Fruit fly (Drosophila melanogaster) whole organism, prepupa: Measurements from ENCODE around the gene CG4452.

ENCODE experiments used
- CG10631 ChIP-seq: fragments of 200-800 bp; sonication (Bioruptor generic); optimal IDR thresholded peaks from 2 replicates; lab custom pipeline; 2016; ENCODE audit warnings: missing biosample characterization, missing genetic modification characterization
- CG3032 ChIP-seq: fragments of 200-800 bp; optimal IDR thresholded peaks from 2 replicates; lab custom pipeline; 2019; ENCODE audit warnings: missing biosample characterization, mild to moderate bottlenecking, missing genetic modification characterization, moderate library complexity
- CG31627 ChIP-seq: fragments of 200-800 bp; sonication (Bioruptor generic); optimal IDR thresholded peaks from 3 replicates; lab custom pipeline; 2016; ENCODE audit warnings: missing biosample characterization, missing genetic modification characterization
- CG32006 ChIP-seq: fragments of 200-800 bp; sonication (Bioruptor generic); optimal IDR thresholded peaks from 3 replicates; lab custom pipeline; 2017; ENCODE audit warnings: missing biosample characterization, mild to moderate bottlenecking, missing genetic modification characterization
- CG3919 ChIP-seq: fragments of 200-800 bp; sonication (Bioruptor generic); optimal IDR thresholded peaks from 3 replicates; lab custom pipeline; 2016; ENCODE audit warnings: missing biosample characterization, missing genetic modification characterization
- CG6808 ChIP-seq: fragments of 200-800 bp; sonication (Bioruptor generic); optimal IDR thresholded peaks from 3 replicates; lab custom pipeline; 2017; ENCODE audit warnings: missing biosample characterization, missing genetic modification characterization, mild to moderate bottlenecking, moderate library complexity, missing genetic modification reagents
- CG7368 ChIP-seq: fragments of 200-800 bp; sonication (Bioruptor generic); optimal IDR thresholded peaks from 3 replicates; lab custom pipeline; 2016; ENCODE audit warnings: missing biosample characterization, missing genetic modification characterization
- CG8319 ChIP-seq: fragments of 200-800 bp; sonication (Bioruptor generic); optimal IDR thresholded peaks from 3 replicates; lab custom pipeline; 2016; ENCODE audit warnings: missing biosample characterization, missing genetic modification characterization
- CG8632 ChIP-seq: fragments of 200-800 bp; sonication (Bioruptor generic); optimal IDR thresholded peaks from 3 replicates; lab custom pipeline; 2016; ENCODE audit warnings: missing biosample characterization, missing genetic modification characterization
- CG9139 ChIP-seq: fragments of 200-800 bp; sonication (Bioruptor generic); optimal IDR thresholded peaks from 3 replicates; lab custom pipeline; 2017; ENCODE audit warnings: missing biosample characterization, mild to moderate bottlenecking, missing genetic modification characterization
- Eip75B ChIP-seq: fragments of 200-800 bp; sonication (Bioruptor generic); optimal IDR thresholded peaks from 3 replicates; lab custom pipeline; 2016; ENCODE audit warnings: missing biosample characterization, missing genetic modification characterization
- Eip78C ChIP-seq: fragments of 200-800 bp; sonication (Bioruptor generic); peaks from one replicate; lab custom pipeline; 2016; ENCODE audit warnings: missing biosample characterization, missing genetic modification characterization
- Ets96B ChIP-seq: fragments of 200-800 bp; optimal IDR thresholded peaks from 2 replicates; lab custom pipeline; 2019; ENCODE audit warnings: missing biosample characterization, mild to moderate bottlenecking, missing genetic modification characterization, moderate library complexity
- Gug ChIP-seq: fragments of 200-800 bp; sonication (Bioruptor generic); IDR thresholded peaks from 2 replicates; pipeline ENCODE4 v1.3.6; 2022; ENCODE audit warnings: missing biosample characterization, missing genetic modification characterization
- Hr38 ChIP-seq: sonication (Bioruptor generic); optimal IDR thresholded peaks from 2 replicates; lab custom pipeline; 2016; ENCODE audit warnings: missing biosample characterization, missing genetic modification characterization
- Hr39 ChIP-seq: fragments of 200-800 bp; sonication (Bioruptor generic); optimal IDR thresholded peaks from 2 replicates; lab custom pipeline; 2016; ENCODE audit warnings: missing biosample characterization, missing genetic modification characterization
- Sox102F ChIP-seq: fragments of 200-800 bp; sonication (Bioruptor generic); optimal IDR thresholded peaks from 2 replicates; lab custom pipeline; 2016; ENCODE audit warnings: missing biosample characterization, mild to moderate bottlenecking, missing genetic modification characterization
- Sox14 ChIP-seq: fragments of 200-800 bp; sonication (Bioruptor generic); optimal IDR thresholded peaks from 3 replicates; lab custom pipeline; 2016; ENCODE audit warnings: missing biosample characterization, missing genetic modification characterization
- achi ChIP-seq: fragments of 200-800 bp; sonication (Bioruptor generic); optimal IDR thresholded peaks from 3 replicates; lab custom pipeline; 2016; ENCODE audit warnings: missing biosample characterization, missing genetic modification characterization
- dsx ChIP-seq: fragments of 200-800 bp; optimal IDR thresholded peaks from 3 replicates; lab custom pipeline; 2019; ENCODE audit warnings: missing biosample characterization, mild to moderate bottlenecking, missing genetic modification characterization, moderate library complexity; ENCODE audit not compliant: poor library complexity, severe bottlenecking
- esn ChIP-seq: fragments of 200-800 bp; sonication (Bioruptor generic); optimal IDR thresholded peaks from 2 replicates; lab custom pipeline; 2016; ENCODE audit warnings: missing biosample characterization, mild to moderate bottlenecking, missing genetic modification characterization, moderate library complexity
- fd59A ChIP-seq: fragments of 200-800 bp; sonication (Bioruptor generic); optimal IDR thresholded peaks from 2 replicates; lab custom pipeline; 2017; ENCODE audit warnings: missing biosample characterization, mild to moderate bottlenecking, missing genetic modification characterization, missing genetic modification reagents
- fd85E ChIP-seq: fragments of 200-800 bp; sonication (Bioruptor generic); optimal IDR thresholded peaks from 3 replicates; lab custom pipeline; 2016; ENCODE audit warnings: missing biosample characterization, missing genetic modification characterization
- lz ChIP-seq: fragments of 200-800 bp; sonication (Bioruptor generic); optimal IDR thresholded peaks from 3 replicates; lab custom pipeline; 2016; ENCODE audit warnings: missing biosample characterization, missing genetic modification characterization
- spab ChIP-seq: fragments of 200-800 bp; sonication (Bioruptor generic); optimal IDR thresholded peaks from 2 replicates; lab custom pipeline; 2017; ENCODE audit warnings: missing biosample characterization, mild to moderate bottlenecking, missing genetic modification characterization, missing genetic modification reagents
- ss ChIP-seq, 2 experiments: fragments of 200-800 bp; sonication (Bioruptor generic); optimal IDR thresholded peaks; 2 replicates in 1 of 2; 3 replicates in 1 of 2; lab custom pipeline; 2017 to 2018; ENCODE audit warnings: mild to moderate bottlenecking in 2 of 2, missing biosample characterization in 2 of 2, missing genetic modification characterization in 2 of 2, moderate library complexity in 1 of 2
- svp ChIP-seq: fragments of 200-800 bp; sonication (Bioruptor generic); peaks from one replicate; lab custom pipeline; 2016; ENCODE audit warnings: missing biosample characterization, missing genetic modification characterization

Gene CG4452

DNA sequence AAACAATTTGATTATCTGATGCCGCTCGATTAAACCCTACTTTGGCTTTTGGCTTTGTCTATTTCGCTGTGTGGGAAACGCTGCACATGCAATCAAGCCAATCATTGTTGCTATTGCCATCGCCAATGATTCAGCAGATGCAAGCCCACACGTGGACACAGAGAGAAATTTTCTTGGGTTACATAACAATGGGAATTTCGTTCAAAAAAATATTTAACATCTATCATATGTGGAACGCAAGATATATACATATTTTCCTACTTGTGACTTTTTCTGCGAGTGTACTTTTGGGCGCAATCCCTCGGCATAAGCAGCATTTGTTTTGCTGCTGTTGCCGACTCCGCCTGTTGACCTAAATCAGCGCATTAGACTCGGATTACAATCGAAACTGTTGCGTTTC, 52.2 kb downstream of the CG4452 start (continued):
- TF ChIP-seq fd85E (no peak), CG3919 (GFP tag; lab: Kevin White, UChicago) (peak; percentile 78), Sox14 (peak; percentile 47), Hr38 (GFP tag; lab: Kevin White, UChicago) (no peak), Ets96B (tag; lab: Kevin White, UChicago) (peak; percentile 43), CG8632 (GFP tag; lab: Kevin White, UChicago) (peak; percentile 35), Eip78C (peak; percentile 87), Eip75B (no peak), Sox102F (GFP tag; lab: Kevin White, UChicago) (peak; percentile 67), achi (GFP tag; lab: Kevin White, UChicago) (peak; percentile 39), CG6808 (GFP tag; lab: Kevin White, UChicago) (no peak), CG32006 (GFP tag; lab: Kevin White, UChicago) (peak; percentile 63), lz (GFP tag; lab: Kevin White, UChicago) (no peak), dsx (GFP tag; lab: Kevin White, UChicago) (no peak), svp (GFP tag; lab: Kevin White, UChicago) (peak; percentile 67), Hr39 (peak; percentile 64), CG7368 (GFP tag; lab: Kevin White, UChicago) (peak; percentile 59), CG8319 (GFP tag; lab: Kevin White, UChicago) (peak; percentile 30), esn (peak; percentile 3), CG3032 (tag; lab: Kevin White, UChicago) (peak; percentile 15), spab (no peak), CG9139 (no peak), CG31627 (GFP tag; lab: Kevin White, UChicago) (peak; percentile 70), Gug (GFP tag; lab: Robert Waterston, UW) (peak; percentile 74), fd59A (GFP tag; lab: Kevin White, UChicago) (peak; percentile 22), CG10631 (GFP tag; lab: Kevin White, UChicago) (no peak), ss (GFP tag; optimal IDR thresholded peaks at IDR 0.05; lab: Kevin White, UChicago) (no peak)
